Fruit fly (Drosophila melanogaster): ENCODE results near the gene CG7202.

Gene CG7202

dm6 chr3L:21507354-21507928 lies 14.9 kb upstream of the CG7202 start, which contains the start of the genes Glg1 and M6 (continued):
- TF ChIP-seq CG16815 (GFP tag; optimal IDR thresholded peaks at IDR 0.05): peak; percentile 43
- peak; percentile 72 for TF ChIP-seq HmgZ (tag; optimal IDR thresholded peaks at IDR 0.05)
- peak; percentile 89 for TF ChIP-seq CG2120 (GFP tag; optimal IDR thresholded peaks at IDR 0.05)
- TF ChIP-seq D19B (GFP tag; optimal IDR thresholded peaks at IDR 0.05): peak; percentile 21
- peak; percentile 25 for TF ChIP-seq Mad (GFP tag; optimal IDR thresholded peaks at IDR 0.05)
- peak; percentile 93 for TF ChIP-seq bbx (GFP tag; IDR thresholded peaks at IDR 0.05; ENCODE audit: partially characterized antibody)
- 0 out of 2 replicates have a peak, but pooled peaks have one; percentile 32 for TF ChIP-seq CG4404 (GFP tag; IDR thresholded peaks at IDR 0.05)
- TF ChIP-seq lov (optimal IDR thresholded peaks at IDR 0.05): no peak
- TF ChIP-seq lov (GFP tag; IDR thresholded peaks at IDR 0.05): no peak
- TF ChIP-seq Ada2b (GFP tag; IDR thresholded peaks at IDR 0.05): peak; percentile 40; the same call in 1 of the 2 replicates
- TF ChIP-seq CG34422 (GFP tag; IDR thresholded peaks at IDR 0.05): no peak; the same call in 2 of the 3 replicates
- no peak for TF ChIP-seq Awh (GFP tag; IDR thresholded peaks at IDR 0.05)
- peak; percentile 15 for TF ChIP-seq en (GFP tag; optimal IDR thresholded peaks at IDR 0.05)
- TF ChIP-seq CG13123 (GFP tag; optimal IDR thresholded peaks at IDR 0.05): no peak
- no peak for TF ChIP-seq pros (GFP tag; optimal IDR thresholded peaks at IDR 0.05)
- peak; percentile 94 for TF ChIP-seq Bgb (GFP tag; IDR thresholded peaks at IDR 0.05; ENCODE audit: partially characterized antibody)
- 0 out of 3 replicates have a peak, but pooled peaks have one; percentile 16 for TF ChIP-seq croc (GFP tag; conservative IDR thresholded peaks at IDR 0.05)
- peak; percentile 46; the same call in 1 of the 2 replicates for TF ChIP-seq al (GFP tag; IDR thresholded peaks at IDR 0.05)
- no peak for TF ChIP-seq CG1529 (GFP tag; optimal IDR thresholded peaks at IDR 0.05)
- TF ChIP-seq CrebB (tag; optimal IDR thresholded peaks at IDR 0.05): no peak
- TF ChIP-seq pan (optimal IDR thresholded peaks at IDR 0.05): no peak
- peak in 1 of 2 experiments; percentile 43 for TF ChIP-seq pan (GFP tag; optimal IDR thresholded peaks at IDR 0.05 in 1 of 2, IDR thresholded peaks at IDR 0.05 in 1 of 2)
- peak; percentile 77 for TF ChIP-seq CG18599 (GFP tag; optimal IDR thresholded peaks at IDR 0.05)
- TF ChIP-seq Scr (GFP tag; IDR thresholded peaks at IDR 0.05; ENCODE audit: partially characterized antibody): peak; percentile 96
- TF ChIP-seq CG15696 (tag; optimal IDR thresholded peaks at IDR 0.05): peak; percentile 66
- TF ChIP-seq CG17359 (tag; optimal IDR thresholded peaks at IDR 0.05): peak; percentile 40
- TF ChIP-seq pzg (GFP tag; optimal IDR thresholded peaks at IDR 0.05): peak; percentile 77
- TF ChIP-seq HLHmδ (GFP tag; optimal IDR thresholded peaks at IDR 0.05): no peak
- TF ChIP-seq CG10209 (GFP tag; optimal IDR thresholded peaks at IDR 0.05): peak; percentile 55
- no peak for TF ChIP-seq Poxn (GFP tag; IDR thresholded peaks at IDR 0.05)
- no peak for TF ChIP-seq fru (optimal IDR thresholded peaks at IDR 0.05)
- TF ChIP-seq CG32772 (GFP tag; IDR thresholded peaks at IDR 0.05): peak; percentile 51; the same call in 1 of the 2 replicates
- TF ChIP-seq ato (GFP tag; IDR thresholded peaks at IDR 0.05; ENCODE audit: partially characterized antibody): peak; percentile 89
- TF ChIP-seq Vsx1 (GFP tag; optimal IDR thresholded peaks at IDR 0.05): no peak
- peak; percentile 67 for TF ChIP-seq CG9817 (tag; optimal IDR thresholded peaks at IDR 0.05)
- TF ChIP-seq ranshi (GFP tag; IDR thresholded peaks at IDR 0.05): peak; percentile 69; the same call in 1 of the 2 replicates
- peak; percentile 36; the same call in 1 of the 2 replicates for TF ChIP-seq CG11085 (GFP tag; IDR thresholded peaks at IDR 0.05)
- peak; percentile 83 for TF ChIP-seq CoRest (tag; optimal IDR thresholded peaks at IDR 0.05)
- TF ChIP-seq cwo (GFP tag; optimal IDR thresholded peaks at IDR 0.05): peak; percentile 47
- peak; percentile 54 for TF ChIP-seq unpg (GFP tag; optimal IDR thresholded peaks at IDR 0.05)
- peak; percentile 17; the same call in 1 of the 2 replicates for TF ChIP-seq sisA (GFP tag; IDR thresholded peaks at IDR 0.05)
- peak; percentile 37 for TF ChIP-seq gro (GFP tag; optimal IDR thresholded peaks at IDR 0.05)
- TF ChIP-seq CG11456 (GFP tag; IDR thresholded peaks at IDR 0.05): peak; percentile 71; the same call in 1 of the 3 replicates
- TF ChIP-seq Drgx (GFP tag; IDR thresholded peaks at IDR 0.05): no peak
- TF ChIP-seq Hr39 (optimal IDR thresholded peaks at IDR 0.05): no peak
- peak; percentile 36 for TF ChIP-seq tx (GFP tag; optimal IDR thresholded peaks at IDR 0.05)
- peak; percentile 74 for TF ChIP-seq CG15269 (tag; optimal IDR thresholded peaks at IDR 0.05)
- peak; percentile 54; the same call in 1 of the 2 replicates for TF ChIP-seq CG10366 (GFP tag; IDR thresholded peaks at IDR 0.05)
- no peak for TF ChIP-seq zf30C (GFP tag; optimal IDR thresholded peaks at IDR 0.05)
- TF ChIP-seq sna (GFP tag; IDR thresholded peaks at IDR 0.05; ENCODE audit: partially characterized antibody): peak; percentile 95
